Worm (Caenorhabditis elegans) whole organism, mixed stage, embryonic: ENCODE measurements around the gene ced-11.

Experiments used
- M03D4.4 ChIP-seq: sonication (generic microtip); optimal IDR thresholded peaks from 2 replicates; lab custom pipeline; 2017; ENCODE audit warnings: mild to moderate bottlenecking, missing genetic modification characterization, missing compliant biosample characterization
- bed-3 ChIP-seq: fragments of 200-800 bp; sonication (Bioruptor generic); optimal IDR thresholded peaks from 3 replicates; lab custom pipeline; 2018; ENCODE audit warnings: mild to moderate bottlenecking, missing genetic modification characterization, moderate library complexity, missing compliant biosample characterization
- blmp-1 ChIP-seq: fragments of 150-350 bp; optimal IDR thresholded peaks from 2 replicates; lab custom pipeline; 2014; ENCODE audit warnings: missing biosample characterization, missing genetic modification characterization
- ceh-39 ChIP-seq: fragments of 150-350 bp; optimal IDR thresholded peaks from 2 replicates; lab custom pipeline; 2014; ENCODE audit warnings: missing biosample characterization, missing genetic modification characterization
- ceh-43 ChIP-seq: fragments of 200-800 bp; sonication (Bioruptor generic); optimal IDR thresholded peaks from 2 replicates; lab custom pipeline; 2018; ENCODE audit warnings: mild to moderate bottlenecking, missing genetic modification characterization, moderate library complexity, missing compliant biosample characterization
- ceh-83 ChIP-seq: fragments of 200-800 bp; sonication (Bioruptor generic); optimal IDR thresholded peaks from 2 replicates; lab custom pipeline; 2018; ENCODE audit warnings: mild to moderate bottlenecking, missing genetic modification characterization, missing compliant biosample characterization
- ces-1 ChIP-seq: fragments of 150-350 bp; optimal IDR thresholded peaks from 2 replicates; lab custom pipeline; 2014; ENCODE audit warnings: missing biosample characterization, missing genetic modification reagents, missing genetic modification characterization
- cnd-1 ChIP-seq: fragments of 200-800 bp; sonication (Bioruptor generic); optimal IDR thresholded peaks from 2 replicates; lab custom pipeline; 2018; ENCODE audit warnings: mild to moderate bottlenecking, missing genetic modification characterization, missing compliant biosample characterization
- elt-1 ChIP-seq: sonication (generic microtip); optimal IDR thresholded peaks from 2 replicates; lab custom pipeline; 2017; ENCODE audit warnings: missing genetic modification characterization, mild to moderate bottlenecking, missing compliant biosample characterization, antibody characterized with exemption, moderate library complexity, borderline replicate concordance; ENCODE audit not compliant: insufficient read depth
- elt-3 ChIP-seq: fragments of 150-350 bp; optimal IDR thresholded peaks from 2 replicates; lab custom pipeline; 2014; ENCODE audit warnings: missing biosample characterization, missing genetic modification characterization
- flh-1 ChIP-seq: fragments of 200-800 bp; sonication (Bioruptor generic); optimal IDR thresholded peaks from 2 replicates; lab custom pipeline; 2018; ENCODE audit warnings: mild to moderate bottlenecking, missing genetic modification characterization, moderate library complexity, missing compliant biosample characterization
- ham-2 ChIP-seq: fragments of 200-800 bp; sonication (Bioruptor generic); optimal IDR thresholded peaks from 2 replicates; lab custom pipeline; 2018; ENCODE audit warnings: mild to moderate bottlenecking, missing genetic modification characterization, missing compliant biosample characterization
- hlh-1 ChIP-seq: fragments of 150-350 bp; optimal IDR thresholded peaks from 2 replicates; lab custom pipeline; 2014; ENCODE audit warnings: missing biosample characterization, missing genetic modification reagents, missing genetic modification characterization
- lin-32 ChIP-seq: fragments of 200-800 bp; sonication (Bioruptor generic); optimal IDR thresholded peaks from 2 replicates; lab custom pipeline; 2018; ENCODE audit warnings: mild to moderate bottlenecking, missing genetic modification characterization, missing compliant biosample characterization
- lsy-2 ChIP-seq: fragments of 150-350 bp; optimal IDR thresholded peaks from 2 replicates; lab custom pipeline; 2014; ENCODE audit warnings: missing biosample characterization, missing genetic modification characterization
- mep-1 ChIP-seq: fragments of 150-350 bp; optimal IDR thresholded peaks from 2 replicates; lab custom pipeline; 2017; ENCODE audit warnings: missing biosample characterization, missing genetic modification reagents, missing genetic modification characterization, inconsistent platforms
- mls-2 ChIP-seq: sonication (generic microtip); optimal IDR thresholded peaks from 2 replicates; lab custom pipeline; 2016; ENCODE audit warnings: mild to moderate bottlenecking, missing genetic modification characterization, moderate library complexity, missing compliant biosample characterization
- nhr-12 ChIP-seq: fragments of 150-350 bp; optimal IDR thresholded peaks from 2 replicates; lab custom pipeline; 2014; ENCODE audit warnings: missing biosample characterization, missing genetic modification characterization
- nhr-2 ChIP-seq: fragments of 150-350 bp; optimal IDR thresholded peaks from 2 replicates; lab custom pipeline; 2014; ENCODE audit warnings: missing biosample characterization, missing genetic modification characterization
- nhr-28 ChIP-seq: fragments of 150-350 bp; optimal IDR thresholded peaks from 2 replicates; lab custom pipeline; 2014; ENCODE audit warnings: missing biosample characterization, missing genetic modification characterization
- nhr-76 ChIP-seq: sonication (generic microtip); optimal IDR thresholded peaks from 2 replicates; lab custom pipeline; 2017; ENCODE audit warnings: missing biosample characterization, missing genetic modification characterization
- pha-4 ChIP-seq: fragments of 150-350 bp; optimal IDR thresholded peaks from 2 replicates; lab custom pipeline; 2018; ENCODE audit warnings: missing biosample characterization, missing genetic modification reagents, missing genetic modification characterization
- sem-2 ChIP-seq: fragments of 200-800 bp; sonication (Bioruptor generic); optimal IDR thresholded peaks from 2 replicates; lab custom pipeline; 2018; ENCODE audit warnings: mild to moderate bottlenecking, missing genetic modification characterization, missing compliant biosample characterization
- snpc-4 ChIP-seq: fragments of 150-350 bp; optimal IDR thresholded peaks from 2 replicates; lab custom pipeline; 2014; ENCODE audit warnings: missing biosample characterization, missing genetic modification characterization
- sptf-1 ChIP-seq: sonication (generic microtip); optimal IDR thresholded peaks from 2 replicates; lab custom pipeline; 2017; ENCODE audit warnings: mild to moderate bottlenecking, missing genetic modification characterization, moderate library complexity, missing compliant biosample characterization
- tbx-8 ChIP-seq: fragments of 200-800 bp; sonication (Bioruptor generic); optimal IDR thresholded peaks from 2 replicates; lab custom pipeline; 2018; ENCODE audit warnings: mild to moderate bottlenecking, missing genetic modification characterization, moderate library complexity, missing compliant biosample characterization
- unc-120 ChIP-seq: sonication (generic microtip); optimal IDR thresholded peaks from 2 replicates; lab custom pipeline; 2017; ENCODE audit warnings: missing genetic modification characterization, missing compliant biosample characterization; ENCODE audit not compliant: poor library complexity, severe bottlenecking
- unc-39 ChIP-seq: fragments of 150-350 bp; optimal IDR thresholded peaks from 2 replicates; lab custom pipeline; 2014; ENCODE audit warnings: missing biosample characterization, missing genetic modification characterization
- unc-62 ChIP-seq: fragments of 150-350 bp; optimal IDR thresholded peaks from 2 replicates; lab custom pipeline; 2014; ENCODE audit warnings: missing biosample characterization, missing genetic modification reagents, missing genetic modification characterization
- zip-8 ChIP-seq: fragments of 150-350 bp; optimal IDR thresholded peaks from 2 replicates; lab custom pipeline; 2014; ENCODE audit warnings: missing biosample characterization, missing genetic modification characterization
- ztf-11 ChIP-seq: fragments of 150-350 bp; optimal IDR thresholded peaks from 2 replicates; lab custom pipeline; 2014; ENCODE audit warnings: missing biosample characterization, missing genetic modification characterization

The ced-11 gene

DNA sequence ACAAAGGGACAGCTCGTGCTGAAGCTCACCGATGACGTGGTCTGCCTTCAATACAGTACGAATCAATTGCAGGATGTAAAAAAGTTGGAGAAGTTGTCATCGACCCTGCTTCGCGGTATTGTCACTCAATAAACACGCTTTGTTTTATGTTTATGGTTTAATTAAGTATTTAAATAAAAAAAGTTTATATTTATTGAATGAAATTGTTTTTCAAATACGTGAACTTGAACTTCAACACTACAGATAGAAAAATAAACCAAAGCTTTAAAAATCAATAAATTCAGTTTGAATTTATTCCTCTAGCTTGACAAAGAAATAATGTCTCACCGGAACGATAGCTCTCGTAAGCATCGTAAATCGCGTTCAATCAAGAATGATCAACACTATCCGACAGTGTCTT, 26.4 kb downstream of the ced-11 start, which contains the start of gene ZK512.8:
TSS of gene ZK512.8 (plus strand) at position 301 of the 400 bp plus-strand sequence.
- TF ChIP-seq ztf-11 (tag; lab: Kevin White, UChicago) (no peak), cnd-1 (no peak), nhr-76 (no peak), ham-2 (no peak), snpc-4 (tag; lab: Kevin White, UChicago) (no peak), sem-2 (no peak), blmp-1 (tag; lab: Kevin White, UChicago) (no peak), mls-2 (tag; lab: Kevin White, UChicago) (no peak), lin-32 (GFP tag; lab: Kevin White, UChicago) (no peak), elt-3 (no peak), ceh-39 (tag; lab: Kevin White, UChicago) (no peak), nhr-12 (tag; lab: Kevin White, UChicago) (no peak)
- TF ChIP-seq, all 35 proteins: peak for 0

DNA sequence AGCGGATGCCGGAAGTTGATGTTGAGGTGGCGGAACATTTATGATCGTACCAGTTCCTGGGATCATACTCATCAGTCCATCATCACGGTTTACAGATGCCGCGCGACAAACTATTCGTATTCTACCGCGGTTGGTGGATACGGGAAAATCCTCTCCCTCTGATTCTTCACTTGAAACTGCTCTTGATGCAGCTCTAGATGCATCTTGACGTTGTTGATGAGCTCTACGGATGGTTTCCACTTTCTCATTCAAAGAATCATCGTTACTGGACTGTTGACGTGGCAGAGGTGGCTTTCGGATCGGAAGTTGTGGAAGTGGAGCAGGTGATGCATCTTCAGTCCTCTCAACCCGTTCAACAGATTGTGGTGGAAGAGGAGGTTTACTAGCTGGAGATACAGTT, 29.8 kb downstream of the ced-11 start:
- TF ChIP-seq nhr-2 (tag; lab: Kevin White, UChicago) = no peak
- no peak for TF ChIP-seq pha-4 (tag; lab: Kevin White, UChicago)
- TF ChIP-seq ceh-39 (tag; lab: Kevin White, UChicago) = no peak
- TF ChIP-seq blmp-1 (tag; lab: Kevin White, UChicago) = no peak
- TF ChIP-seq tbx-8 = no peak
- no peak for TF ChIP-seq lsy-2 (tag; lab: Kevin White, UChicago)
- no peak for TF ChIP-seq unc-120 (tag; lab: Kevin White, UChicago)
- TF ChIP-seq ceh-83 (GFP tag; lab: Kevin White, UChicago) = no peak
- no peak for TF ChIP-seq snpc-4 (tag; lab: Kevin White, UChicago)
- TF ChIP-seq nhr-12 (tag; lab: Kevin White, UChicago) = no peak

DNA sequence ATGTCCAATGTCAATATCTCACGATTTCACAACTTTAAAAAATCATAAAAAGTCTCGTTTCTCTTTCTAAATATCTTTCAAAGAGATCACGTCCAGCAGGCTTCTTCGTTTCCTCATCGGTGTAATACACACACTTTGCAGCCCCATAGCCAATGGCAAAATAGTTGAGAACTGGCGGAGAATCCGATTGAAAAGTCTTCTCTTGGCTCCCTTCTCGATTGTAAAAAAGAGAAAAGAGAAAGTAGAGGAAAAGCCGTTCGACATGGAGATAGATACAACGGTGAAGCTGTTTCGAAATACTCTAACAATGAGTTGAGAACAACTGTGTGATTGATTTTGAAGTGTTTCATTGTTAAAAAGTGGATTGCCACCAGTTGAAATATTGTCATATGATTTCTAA, 32.4 kb downstream of the ced-11 start:
- TF ChIP-seq hlh-1 (peak; percentile 34), ceh-43 (GFP tag; lab: Kevin White, UChicago) (no peak), lin-32 (GFP tag; lab: Kevin White, UChicago) (no peak), unc-120 (tag; lab: Kevin White, UChicago) (peak; percentile 53), pha-4 (tag; lab: Kevin White, UChicago) (no peak), elt-3 (no peak), ham-2 (no peak), sem-2 (no peak), bed-3 (no peak), unc-62 (GFP tag; lab: Kevin White, UChicago) (peak; percentile 5), ceh-39 (tag; lab: Kevin White, UChicago) (no peak), ztf-11 (tag; lab: Kevin White, UChicago) (no peak), nhr-28 (tag; lab: Kevin White, UChicago) (no peak), tbx-8 (no peak)

DNA sequence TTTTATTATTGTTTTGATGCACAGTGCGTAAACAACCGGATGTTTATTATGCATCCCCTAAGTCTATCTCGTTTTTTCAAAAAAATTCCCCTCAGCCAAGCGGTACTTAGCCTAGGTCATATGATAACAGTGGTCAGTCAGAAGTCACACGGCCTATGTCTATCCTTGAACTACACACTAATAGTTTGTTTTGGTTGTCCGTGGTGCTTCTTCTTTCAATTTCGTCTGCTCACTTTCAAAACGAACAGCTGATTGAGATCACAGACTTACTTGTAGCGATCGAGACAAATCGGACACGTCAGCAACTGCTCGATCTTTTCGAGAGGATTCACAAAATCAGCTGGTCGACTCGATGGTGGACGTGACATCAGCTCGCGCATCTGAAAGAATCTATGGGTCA, 33.6 kb downstream of the ced-11 start:
- TF ChIP-seq unc-62 (GFP tag; lab: Kevin White, UChicago) = no peak
- no peak for TF ChIP-seq mls-2 (tag; lab: Kevin White, UChicago)
- TF ChIP-seq sem-2 = no peak

DNA sequence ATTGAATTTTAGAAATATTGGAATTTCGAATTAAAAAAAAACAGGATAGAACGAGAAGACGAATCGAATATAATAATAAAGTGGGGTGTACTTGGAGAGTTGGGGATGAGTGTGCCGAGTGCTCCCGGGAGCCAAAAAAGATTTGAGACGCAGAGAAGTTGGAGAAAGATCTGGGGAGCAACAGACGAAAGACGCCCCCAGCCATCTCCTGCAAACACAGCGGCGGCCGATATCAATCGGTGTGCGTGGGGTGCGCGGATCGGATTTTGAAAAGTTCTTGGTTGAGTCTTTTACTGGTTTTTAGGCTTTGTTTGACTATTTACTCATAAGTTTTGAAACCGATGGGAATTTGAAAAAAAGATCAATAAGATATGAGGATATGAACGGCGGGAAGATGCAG, 34.5 kb downstream of the ced-11 start, which contains the start of gene nhl-1:
TSS of gene nhl-1 (minus strand) at position 101 of the 400 bp plus-strand sequence.
- no peak for TF ChIP-seq ceh-83 (GFP tag; lab: Kevin White, UChicago)
- TF ChIP-seq M03D4.4 (tag; lab: Kevin White, UChicago) = no peak
- no peak for TF ChIP-seq bed-3
- TF ChIP-seq mep-1 = no peak
- TF ChIP-seq ham-2 = no peak
- TF ChIP-seq unc-39 (tag; lab: Kevin White, UChicago) = no peak
- no peak for TF ChIP-seq elt-1 (tag; lab: Kevin White, UChicago)
- no peak for TF ChIP-seq lsy-2 (tag; lab: Kevin White, UChicago)
- no peak for TF ChIP-seq nhr-12 (tag; lab: Kevin White, UChicago)
- TF ChIP-seq snpc-4 (tag; lab: Kevin White, UChicago) = no peak
- no peak for TF ChIP-seq zip-8 (tag; lab: Kevin White, UChicago)
- TF ChIP-seq mls-2 (tag; lab: Kevin White, UChicago) = no peak
- no peak for TF ChIP-seq nhr-2 (tag; lab: Kevin White, UChicago)
- no peak for TF ChIP-seq ceh-39 (tag; lab: Kevin White, UChicago)
- TF ChIP-seq nhr-28 (tag; lab: Kevin White, UChicago) = no peak

DNA sequence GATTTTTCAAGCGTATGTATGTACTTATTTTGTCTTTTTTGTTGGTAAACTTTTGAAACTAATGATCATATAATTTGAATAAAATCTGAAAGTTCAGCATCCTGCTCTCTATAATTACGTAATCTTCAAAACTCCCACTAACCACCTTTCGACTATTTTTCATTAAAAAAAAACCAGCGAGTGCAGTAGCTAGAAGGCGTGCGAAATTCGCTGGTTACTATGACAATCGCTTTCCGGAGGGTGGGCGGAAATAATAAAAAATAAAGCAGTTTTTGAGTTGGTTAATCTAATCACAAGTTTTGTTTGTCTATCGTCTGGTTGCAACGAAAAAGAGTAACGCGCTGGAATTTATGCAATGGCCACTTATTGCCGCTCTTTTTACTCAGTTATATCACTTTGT, 35.4 kb downstream of the ced-11 start, which contains the start of gene irld-34:
TSS of gene irld-34 (plus strand) at position 301 of the 400 bp plus-strand sequence.
- TF ChIP-seq bed-3 (no peak), nhr-2 (tag; lab: Kevin White, UChicago) (no peak), sptf-1 (no peak), mls-2 (tag; lab: Kevin White, UChicago) (no peak), tbx-8 (no peak), nhr-12 (tag; lab: Kevin White, UChicago) (no peak), zip-8 (tag; lab: Kevin White, UChicago) (peak; percentile 24), flh-1 (GFP tag; lab: Kevin White, UChicago) (no peak), ces-1 (no peak)
